Fruit fly (Drosophila melanogaster): Measurements from ENCODE around the gene Eig71Ee.

The Eig71Ee gene

dm6 chr3L:15702191-15702590 lies 46.4 kb upstream of the Eig71Ee start (continued):
- no peak for TF ChIP-seq HHEX (GFP tag; optimal IDR thresholded peaks at IDR 0.05)
- TF ChIP-seq CG1603 (tag; optimal IDR thresholded peaks at IDR 0.05): no peak
- no peak for TF ChIP-seq CG18619 (GFP tag; optimal IDR thresholded peaks at IDR 0.05)
- TF ChIP-seq CG17361 (GFP tag; IDR thresholded peaks at IDR 0.05): no peak
- TF ChIP-seq CG7745 (tag; optimal IDR thresholded peaks at IDR 0.05): peak; percentile 86
- TF ChIP-seq CG9437 (GFP tag; optimal IDR thresholded peaks at IDR 0.05): no peak
- no peak for TF ChIP-seq CG2116 (GFP tag; optimal IDR thresholded peaks at IDR 0.05)
- TF ChIP-seq wek (GFP tag; optimal IDR thresholded peaks at IDR 0.05): no peak
- no peak for TF ChIP-seq slp2 (GFP tag; optimal IDR thresholded peaks at IDR 0.05)
- TF ChIP-seq GATAe (GFP tag; conservative IDR thresholded peaks at IDR 0.05): no peak
- TF ChIP-seq CG2678 (tag; optimal IDR thresholded peaks at IDR 0.05): no peak
- TF ChIP-seq vnd (GFP tag; IDR thresholded peaks at IDR 0.05; ENCODE audit: partially characterized antibody): no peak

DNA sequence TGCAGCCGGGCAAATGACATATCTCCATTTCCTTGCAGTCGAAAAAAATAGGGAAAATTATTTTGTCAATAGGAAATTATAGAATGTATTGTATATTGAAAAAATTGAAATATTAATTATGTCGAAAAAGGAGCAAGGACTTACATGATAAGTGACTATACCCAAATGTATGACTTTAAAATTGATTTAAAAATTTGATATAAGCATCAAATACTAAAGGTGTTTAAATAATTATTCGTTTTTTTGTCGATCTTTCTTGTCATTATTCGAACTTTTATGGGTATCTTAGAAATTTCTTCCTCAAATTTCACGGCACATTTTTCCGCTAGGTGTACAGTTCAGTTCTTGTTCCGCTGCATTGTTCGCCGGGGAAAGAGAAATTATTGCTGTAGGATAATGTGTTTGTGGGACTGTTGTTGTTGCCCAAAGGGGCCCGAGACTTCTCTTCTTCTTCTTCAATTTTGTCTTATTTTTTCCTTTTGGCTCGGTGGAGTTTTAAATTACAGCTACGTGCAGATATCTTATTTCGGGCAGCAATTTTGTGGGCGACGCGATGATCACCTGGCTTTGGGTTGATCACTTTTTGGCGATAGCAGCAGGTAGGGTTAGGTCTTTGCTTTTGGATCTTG lies 44.6 kb upstream of the Eig71Ee start:
- TF ChIP-seq CG10267 (tag; optimal IDR thresholded peaks at IDR 0.05): peak; percentile 60
- no peak for TF ChIP-seq CG3847 (GFP tag; IDR thresholded peaks at IDR 0.05)
- TF ChIP-seq ttk (GFP tag; IDR thresholded peaks at IDR 0.05): no peak
- TF ChIP-seq CG7556 (GFP tag; optimal IDR thresholded peaks at IDR 0.05): peak; percentile 72
- no peak for TF ChIP-seq Jarid2 (GFP tag; optimal IDR thresholded peaks at IDR 0.05)
- no peak for TF ChIP-seq bab2 (GFP tag; optimal IDR thresholded peaks at IDR 0.05)
- TF ChIP-seq CG8388 (GFP tag; optimal IDR thresholded peaks at IDR 0.05): peak; percentile 66
- TF ChIP-seq CG17612 (GFP tag; IDR thresholded peaks at IDR 0.05): no peak
- TF ChIP-seq Hr78 (GFP tag; optimal IDR thresholded peaks at IDR 0.05): no peak
- no peak for TF ChIP-seq Hmr (GFP tag; optimal IDR thresholded peaks at IDR 0.05)
- TF ChIP-seq CG9727 (GFP tag; optimal IDR thresholded peaks at IDR 0.05): peak; percentile 90
- no peak for TF ChIP-seq CG12299 (tag; optimal IDR thresholded peaks at IDR 0.05)
- TF ChIP-seq CG8478 (optimal IDR thresholded peaks at IDR 0.05): no peak
- no peak for TF ChIP-seq en (GFP tag; optimal IDR thresholded peaks at IDR 0.05)
- no peak for TF ChIP-seq CG14667 (GFP tag; IDR thresholded peaks at IDR 0.05)
- TF ChIP-seq CG8765 (GFP tag; IDR thresholded peaks at IDR 0.05): 0 out of 2 replicates have a peak, but pooled peaks have one; percentile 16
- no peak for TF ChIP-seq ato (GFP tag; IDR thresholded peaks at IDR 0.05; ENCODE audit: partially characterized antibody)
- TF ChIP-seq CG34376 (GFP tag; optimal IDR thresholded peaks at IDR 0.05): no peak
- peak; percentile 89 for TF ChIP-seq sens (GFP tag)
- TF ChIP-seq dmrt99B (tag; optimal IDR thresholded peaks at IDR 0.05): no peak
- TF ChIP-seq CG8944 (GFP tag; optimal IDR thresholded peaks at IDR 0.05): no peak
- peak; percentile 53 for TF ChIP-seq CG2202 (tag; optimal IDR thresholded peaks at IDR 0.05)
- TF ChIP-seq zfh1 (GFP tag; IDR thresholded peaks at IDR 0.05): 0 out of 3 replicates have a peak, but pooled peaks have one; percentile 21
- no peak for TF ChIP-seq Max (GFP tag; optimal IDR thresholded peaks at IDR 0.05)
- TF ChIP-seq CG11504 (tag; optimal IDR thresholded peaks at IDR 0.05): peak; percentile 27
- TF ChIP-seq jumu (GFP tag; optimal IDR thresholded peaks at IDR 0.05): no peak
- peak; percentile 60 for TF ChIP-seq CG30431 (GFP tag; optimal IDR thresholded peaks at IDR 0.05)
- TF ChIP-seq CG4424 (GFP tag; optimal IDR thresholded peaks at IDR 0.05): peak; percentile 49
- peak in 1 of 3 experiments; percentile 96 for TF ChIP-seq lola (GFP tag; optimal IDR thresholded peaks at IDR 0.05)
- TF ChIP-seq CG10431 (GFP tag; optimal IDR thresholded peaks at IDR 0.05): peak; percentile 47
- peak; percentile 46; the same call in 1 of the 2 replicates for TF ChIP-seq CG10959 (GFP tag; IDR thresholded peaks at IDR 0.05)
- TF ChIP-seq Hsf (GFP tag; optimal IDR thresholded peaks at IDR 0.05): peak; percentile 32
- TF ChIP-seq D19A (tag; optimal IDR thresholded peaks at IDR 0.05): peak; percentile 69
- TF ChIP-seq Lhr (GFP tag; optimal IDR thresholded peaks at IDR 0.05): peak; percentile 13
- TF ChIP-seq CG12391 (tag; optimal IDR thresholded peaks at IDR 0.05): peak; percentile 81
- peak; percentile 70 for TF ChIP-seq CG17385 (GFP tag; optimal IDR thresholded peaks at IDR 0.05)
- peak; percentile 42 for TF ChIP-seq CG13424 (tag; optimal IDR thresholded peaks at IDR 0.05)
